Worm (Caenorhabditis elegans) whole organism, young adult: ENCODE results near the gene srh-105.

ENCODE experiments used
- ceh-27 ChIP-seq: fragments of 200-800 bp; sonication (Bioruptor generic); optimal IDR thresholded peaks from 2 replicates; lab custom pipeline; 2018; ENCODE audit warnings: mild to moderate bottlenecking, missing genetic modification characterization, moderate library complexity, missing compliant biosample characterization
- unc-130 ChIP-seq: sonication (generic microtip); optimal IDR thresholded peaks from 2 replicates; lab custom pipeline; 2016; ENCODE audit warnings: missing genetic modification reagents, missing genetic modification characterization, missing compliant biosample characterization
- unc-62 ChIP-seq: fragments of 150-350 bp; optimal IDR thresholded peaks from 2 replicates; lab custom pipeline; 2014; ENCODE audit warnings: missing biosample characterization, missing genetic modification reagents, missing genetic modification characterization

DNA sequence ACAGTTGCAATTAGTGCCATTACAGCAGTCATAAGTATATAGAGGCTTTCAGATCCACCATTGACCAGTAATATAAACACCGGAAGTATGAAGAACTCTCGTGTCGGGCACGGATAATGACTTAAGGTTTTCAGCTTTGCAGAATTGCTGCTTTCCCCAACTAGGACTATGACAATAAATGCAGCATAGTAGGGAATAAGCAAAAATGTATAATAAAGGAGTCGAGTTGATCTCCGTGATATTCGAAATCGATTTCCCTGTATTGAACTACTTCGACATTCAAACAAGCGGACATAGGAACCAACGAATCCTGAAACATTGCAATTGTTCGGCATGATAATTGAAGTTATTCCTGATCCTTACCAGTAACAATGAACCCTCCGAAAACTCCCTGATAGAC lies 527 bp downstream of the srh-105 start:
- TF ChIP-seq ceh-27 (GFP tag; lab: Kevin White, UChicago) (no peak), unc-130 (GFP tag; lab: Kevin White, UChicago) (no peak), unc-62 (GFP tag; lab: Kevin White, UChicago) (no peak)
